Worm (Caenorhabditis elegans) whole organism, mixed stage, embryonic: ENCODE measurements around the gene tex-2.

Source experiments
- M03D4.4 ChIP-seq: sonication (generic microtip); optimal IDR thresholded peaks from 2 replicates; lab custom pipeline; 2017; ENCODE audit warnings: mild to moderate bottlenecking, missing genetic modification characterization, missing compliant biosample characterization
- bed-3 ChIP-seq: fragments of 200-800 bp; sonication (Bioruptor generic); optimal IDR thresholded peaks from 3 replicates; lab custom pipeline; 2018; ENCODE audit warnings: mild to moderate bottlenecking, missing genetic modification characterization, moderate library complexity, missing compliant biosample characterization
- blmp-1 ChIP-seq: fragments of 150-350 bp; optimal IDR thresholded peaks from 2 replicates; lab custom pipeline; 2014; ENCODE audit warnings: missing biosample characterization, missing genetic modification characterization
- ceh-39 ChIP-seq: fragments of 150-350 bp; optimal IDR thresholded peaks from 2 replicates; lab custom pipeline; 2014; ENCODE audit warnings: missing biosample characterization, missing genetic modification characterization
- ceh-43 ChIP-seq: fragments of 200-800 bp; sonication (Bioruptor generic); optimal IDR thresholded peaks from 2 replicates; lab custom pipeline; 2018; ENCODE audit warnings: mild to moderate bottlenecking, missing genetic modification characterization, moderate library complexity, missing compliant biosample characterization
- ceh-83 ChIP-seq: fragments of 200-800 bp; sonication (Bioruptor generic); optimal IDR thresholded peaks from 2 replicates; lab custom pipeline; 2018; ENCODE audit warnings: mild to moderate bottlenecking, missing genetic modification characterization, missing compliant biosample characterization
- ces-1 ChIP-seq: fragments of 150-350 bp; optimal IDR thresholded peaks from 2 replicates; lab custom pipeline; 2014; ENCODE audit warnings: missing biosample characterization, missing genetic modification reagents, missing genetic modification characterization
- cnd-1 ChIP-seq: fragments of 200-800 bp; sonication (Bioruptor generic); optimal IDR thresholded peaks from 2 replicates; lab custom pipeline; 2018; ENCODE audit warnings: mild to moderate bottlenecking, missing genetic modification characterization, missing compliant biosample characterization
- drap-1 ChIP-seq: fragments of 200-800 bp; sonication (Bioruptor generic); optimal IDR thresholded peaks from 3 replicates; lab custom pipeline; 2018; ENCODE audit warnings: mild to moderate bottlenecking, missing genetic modification characterization, missing compliant biosample characterization
- elt-1 ChIP-seq: sonication (generic microtip); optimal IDR thresholded peaks from 2 replicates; lab custom pipeline; 2017; ENCODE audit warnings: missing genetic modification characterization, mild to moderate bottlenecking, missing compliant biosample characterization, antibody characterized with exemption, moderate library complexity, borderline replicate concordance; ENCODE audit not compliant: insufficient read depth
- elt-3 ChIP-seq: fragments of 150-350 bp; optimal IDR thresholded peaks from 2 replicates; lab custom pipeline; 2014; ENCODE audit warnings: missing biosample characterization, missing genetic modification characterization
- flh-1 ChIP-seq: fragments of 200-800 bp; sonication (Bioruptor generic); optimal IDR thresholded peaks from 2 replicates; lab custom pipeline; 2018; ENCODE audit warnings: mild to moderate bottlenecking, missing genetic modification characterization, moderate library complexity, missing compliant biosample characterization
- ham-2 ChIP-seq: fragments of 200-800 bp; sonication (Bioruptor generic); optimal IDR thresholded peaks from 2 replicates; lab custom pipeline; 2018; ENCODE audit warnings: mild to moderate bottlenecking, missing genetic modification characterization, missing compliant biosample characterization
- hlh-1 ChIP-seq: fragments of 150-350 bp; optimal IDR thresholded peaks from 2 replicates; lab custom pipeline; 2014; ENCODE audit warnings: missing biosample characterization, missing genetic modification reagents, missing genetic modification characterization
- lin-13 ChIP-seq: fragments of 150-350 bp; optimal IDR thresholded peaks from 2 replicates; lab custom pipeline; 2014; ENCODE audit warnings: missing biosample characterization, missing genetic modification characterization
- lin-32 ChIP-seq: fragments of 200-800 bp; sonication (Bioruptor generic); optimal IDR thresholded peaks from 2 replicates; lab custom pipeline; 2018; ENCODE audit warnings: mild to moderate bottlenecking, missing genetic modification characterization, missing compliant biosample characterization
- lsy-2 ChIP-seq: fragments of 150-350 bp; optimal IDR thresholded peaks from 2 replicates; lab custom pipeline; 2014; ENCODE audit warnings: missing biosample characterization, missing genetic modification characterization
- mab-5 ChIP-seq: fragments of 150-350 bp; optimal IDR thresholded peaks from 2 replicates; lab custom pipeline; 2014; ENCODE audit warnings: missing biosample characterization, missing genetic modification characterization
- mep-1 ChIP-seq: fragments of 150-350 bp; optimal IDR thresholded peaks from 2 replicates; lab custom pipeline; 2017; ENCODE audit warnings: missing biosample characterization, missing genetic modification reagents, missing genetic modification characterization, inconsistent platforms
- mls-2 ChIP-seq: sonication (generic microtip); optimal IDR thresholded peaks from 2 replicates; lab custom pipeline; 2016; ENCODE audit warnings: mild to moderate bottlenecking, missing genetic modification characterization, moderate library complexity, missing compliant biosample characterization
- nhr-12 ChIP-seq: fragments of 150-350 bp; optimal IDR thresholded peaks from 2 replicates; lab custom pipeline; 2014; ENCODE audit warnings: missing biosample characterization, missing genetic modification characterization
- nhr-2 ChIP-seq: fragments of 150-350 bp; optimal IDR thresholded peaks from 2 replicates; lab custom pipeline; 2014; ENCODE audit warnings: missing biosample characterization, missing genetic modification characterization
- nhr-237 ChIP-seq: fragments of 150-350 bp; optimal IDR thresholded peaks from 2 replicates; lab custom pipeline; 2014; ENCODE audit warnings: missing biosample characterization, missing genetic modification characterization
- nhr-28 ChIP-seq: fragments of 150-350 bp; optimal IDR thresholded peaks from 2 replicates; lab custom pipeline; 2014; ENCODE audit warnings: missing biosample characterization, missing genetic modification characterization
- nhr-76 ChIP-seq: sonication (generic microtip); optimal IDR thresholded peaks from 2 replicates; lab custom pipeline; 2017; ENCODE audit warnings: missing biosample characterization, missing genetic modification characterization
- pha-4 ChIP-seq: fragments of 150-350 bp; optimal IDR thresholded peaks from 2 replicates; lab custom pipeline; 2018; ENCODE audit warnings: missing biosample characterization, missing genetic modification reagents, missing genetic modification characterization
- sem-2 ChIP-seq: fragments of 200-800 bp; sonication (Bioruptor generic); optimal IDR thresholded peaks from 2 replicates; lab custom pipeline; 2018; ENCODE audit warnings: mild to moderate bottlenecking, missing genetic modification characterization, missing compliant biosample characterization
- snpc-4 ChIP-seq: fragments of 150-350 bp; optimal IDR thresholded peaks from 2 replicates; lab custom pipeline; 2014; ENCODE audit warnings: missing biosample characterization, missing genetic modification characterization
- sptf-1 ChIP-seq: sonication (generic microtip); optimal IDR thresholded peaks from 2 replicates; lab custom pipeline; 2017; ENCODE audit warnings: mild to moderate bottlenecking, missing genetic modification characterization, moderate library complexity, missing compliant biosample characterization
- tbx-8 ChIP-seq: fragments of 200-800 bp; sonication (Bioruptor generic); optimal IDR thresholded peaks from 2 replicates; lab custom pipeline; 2018; ENCODE audit warnings: mild to moderate bottlenecking, missing genetic modification characterization, moderate library complexity, missing compliant biosample characterization
- unc-120 ChIP-seq: sonication (generic microtip); optimal IDR thresholded peaks from 2 replicates; lab custom pipeline; 2017; ENCODE audit warnings: missing genetic modification characterization, missing compliant biosample characterization; ENCODE audit not compliant: poor library complexity, severe bottlenecking
- unc-39 ChIP-seq: fragments of 150-350 bp; optimal IDR thresholded peaks from 2 replicates; lab custom pipeline; 2014; ENCODE audit warnings: missing biosample characterization, missing genetic modification characterization
- unc-62 ChIP-seq: fragments of 150-350 bp; optimal IDR thresholded peaks from 2 replicates; lab custom pipeline; 2014; ENCODE audit warnings: missing biosample characterization, missing genetic modification reagents, missing genetic modification characterization
- zip-8 ChIP-seq: fragments of 150-350 bp; optimal IDR thresholded peaks from 2 replicates; lab custom pipeline; 2014; ENCODE audit warnings: missing biosample characterization, missing genetic modification characterization
- ztf-11 ChIP-seq: fragments of 150-350 bp; optimal IDR thresholded peaks from 2 replicates; lab custom pipeline; 2014; ENCODE audit warnings: missing biosample characterization, missing genetic modification characterization

Gene tex-2

DNA sequence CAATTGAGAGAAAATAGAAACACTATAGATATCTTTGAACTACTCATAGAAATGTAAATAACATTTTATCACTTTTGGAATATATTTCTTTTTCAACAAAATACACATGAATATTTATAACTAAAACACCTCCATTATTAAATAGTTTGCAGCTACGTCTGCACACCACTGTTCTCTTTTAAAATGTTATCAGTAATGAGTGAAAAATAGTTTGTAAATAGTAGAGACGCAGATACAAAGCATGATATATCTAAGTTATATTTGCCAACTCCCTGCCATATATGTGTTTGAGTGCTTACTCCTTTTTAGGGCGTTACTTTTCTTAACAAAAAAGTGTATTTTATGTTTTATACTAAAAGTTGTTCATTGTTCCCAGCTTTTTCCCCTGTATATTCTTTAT is 27.2 kb downstream of the tex-2 start:
- TF ChIP-seq elt-1 (tag; lab: Kevin White, UChicago) (no peak), ztf-11 (tag; lab: Kevin White, UChicago) (no peak), M03D4.4 (no peak), ham-2 (GFP tag; lab: Kevin White, UChicago) (no peak), drap-1 (GFP tag; lab: Kevin White, UChicago) (no peak), flh-1 (GFP tag; lab: Kevin White, UChicago) (no peak), cnd-1 (tag; lab: Kevin White, UChicago) (no peak), lin-32 (GFP tag; lab: Kevin White, UChicago) (no peak)

DNA sequence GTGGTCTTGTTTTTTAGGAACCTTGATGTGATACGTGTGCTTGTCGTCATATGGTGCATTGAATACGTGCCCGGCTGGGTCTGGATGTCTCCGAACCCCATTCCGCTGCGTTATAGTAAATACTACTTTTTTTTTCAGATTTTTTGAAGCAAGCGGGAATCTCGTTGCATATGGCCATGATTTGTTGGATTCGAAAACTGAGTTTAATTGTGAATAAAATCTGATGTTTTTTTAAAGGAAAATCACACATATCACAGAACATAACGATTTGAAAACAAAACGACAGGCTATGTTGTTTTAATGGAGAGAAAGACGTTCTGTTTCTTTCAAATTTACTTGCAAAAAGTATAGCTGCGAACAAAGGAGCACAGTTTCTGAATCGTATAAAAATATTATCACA is 28.0 kb downstream of the tex-2 start, which contains the start of the genes ZK1248.17 and H41C03.3:
ZK1248.17 (minus strand) TSS at position 101 of the 400 bp plus-strand sequence.
H41C03.3 (plus strand) TSS at position 337 of the 400 bp plus-strand sequence.
- no peak for TF ChIP-seq ztf-11 (tag; lab: Kevin White, UChicago)
- TF ChIP-seq bed-3 (GFP tag; lab: Kevin White, UChicago), result no peak
- no peak for TF ChIP-seq pha-4
- no peak for TF ChIP-seq blmp-1 (tag; lab: Kevin White, UChicago)
- TF ChIP-seq cnd-1 (tag; lab: Kevin White, UChicago), result no peak
- TF ChIP-seq nhr-2 (tag; lab: Kevin White, UChicago), result no peak
- TF ChIP-seq drap-1 (GFP tag; lab: Kevin White, UChicago), result no peak
- TF ChIP-seq, all 35 proteins: peak for 0

DNA sequence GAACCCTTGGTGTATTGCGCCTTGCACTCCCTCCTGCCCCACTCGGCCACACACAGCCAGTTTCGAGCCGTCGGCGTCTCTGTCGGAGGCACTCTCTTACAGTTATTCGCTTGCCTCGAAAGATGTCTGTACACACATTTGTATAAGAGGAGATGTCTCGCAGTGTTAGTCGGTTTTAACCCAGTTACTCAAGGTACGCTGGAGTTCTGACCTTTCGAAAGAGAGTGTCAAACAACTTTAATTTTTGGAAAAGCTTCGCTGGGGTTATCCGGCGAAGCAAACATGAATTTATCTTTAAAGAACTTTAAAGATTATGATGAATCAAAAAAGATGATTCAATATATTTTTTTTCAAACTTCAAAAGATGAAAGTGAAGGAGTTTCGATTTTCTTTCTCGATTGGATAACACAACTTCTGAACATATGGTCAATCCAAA is 28.7 kb downstream of the tex-2 start:
- peak; percentile 64 for TF ChIP-seq lin-32 (GFP tag; lab: Kevin White, UChicago)
- peak; percentile 89 for TF ChIP-seq ham-2 (GFP tag; lab: Kevin White, UChicago)
- peak; percentile 49 for TF ChIP-seq nhr-28 (tag; lab: Kevin White, UChicago)
- TF ChIP-seq nhr-76 (tag; lab: Kevin White, UChicago), result no peak
- TF ChIP-seq unc-120, result peak; percentile 92
- peak; percentile 92 for TF ChIP-seq drap-1 (GFP tag; lab: Kevin White, UChicago)
- peak; percentile 55 for TF ChIP-seq bed-3 (GFP tag; lab: Kevin White, UChicago)
- no peak for TF ChIP-seq snpc-4 (tag; lab: Kevin White, UChicago)
- peak; percentile 99 for TF ChIP-seq mep-1 (tag; lab: Kevin White, UChicago)
- peak; percentile 90 for TF ChIP-seq unc-62 (GFP tag; lab: Kevin White, UChicago)
- TF ChIP-seq pha-4, result peak; percentile 97
- TF ChIP-seq lsy-2 (tag; lab: Kevin White, UChicago), result peak; percentile 84
- TF ChIP-seq unc-39 (tag; lab: Kevin White, UChicago), result peak; percentile 74
- TF ChIP-seq nhr-237, result peak; percentile 98
- TF ChIP-seq mab-5 (tag; lab: Kevin White, UChicago), result peak; percentile 92
- TF ChIP-seq blmp-1 (tag; lab: Kevin White, UChicago), result peak; percentile 24
- TF ChIP-seq ces-1 (GFP tag; lab: Kevin White, UChicago), result peak; percentile 100
- TF ChIP-seq nhr-2 (tag; lab: Kevin White, UChicago), result peak; percentile 76
- TF ChIP-seq ceh-43 (GFP tag; lab: Kevin White, UChicago), result peak; percentile 73
- TF ChIP-seq cnd-1 (tag; lab: Kevin White, UChicago), result peak; percentile 87
- peak; percentile 92 for TF ChIP-seq sptf-1 (tag; lab: Kevin White, UChicago)
- peak; percentile 57 for TF ChIP-seq elt-1 (tag; lab: Kevin White, UChicago)
- TF ChIP-seq elt-3, result peak; percentile 75
- peak; percentile 81 for TF ChIP-seq sem-2 (GFP tag; lab: Kevin White, UChicago)
- peak; percentile 89 for TF ChIP-seq ceh-83 (GFP tag; lab: Kevin White, UChicago)
- TF ChIP-seq lin-13, result peak; percentile 86
- TF ChIP-seq hlh-1, result peak; percentile 81
- TF ChIP-seq flh-1 (GFP tag; lab: Kevin White, UChicago), result peak; percentile 11
- peak; percentile 82 for TF ChIP-seq M03D4.4
- peak; percentile 87 for TF ChIP-seq tbx-8
- no peak for TF ChIP-seq zip-8 (tag; lab: Kevin White, UChicago)
- TF ChIP-seq mls-2, result peak; percentile 95
- peak; percentile 80 for TF ChIP-seq ztf-11 (tag; lab: Kevin White, UChicago)
- TF ChIP-seq ceh-39 (tag; lab: Kevin White, UChicago), result peak; percentile 92
- peak; percentile 9 for TF ChIP-seq nhr-12 (tag; lab: Kevin White, UChicago)
- TF ChIP-seq, all 35 proteins: peak for 32
